Worm (Caenorhabditis elegans) whole organism, L1 larva: ENCODE data around the gene plpr-1.

Source experiments
- aly-2 ChIP-seq: fragments of 150-350 bp; optimal IDR thresholded peaks from 2 replicates; lab custom pipeline; 2014; ENCODE audit warnings: missing biosample characterization, missing genetic modification characterization
- ama-1 ChIP-seq: fragments of 150-350 bp; optimal IDR thresholded peaks from 2 replicates; lab custom pipeline; 2014
- ceh-82 ChIP-seq, 3 experiments: fragments of 150-350 bp in 1 of 3; sonication (generic microtip) in 2 of 3; optimal IDR thresholded peaks; 2 replicates each; lab custom pipeline; 2014 to 2017; ENCODE audit warnings: missing biosample characterization in 3 of 3, missing genetic modification characterization in 3 of 3
- fkh-10 ChIP-seq: sonication (generic microtip); optimal IDR thresholded peaks from 2 replicates; lab custom pipeline; 2017; ENCODE audit warnings: missing biosample characterization, missing genetic modification reagents, missing genetic modification characterization
- fkh-8 ChIP-seq: sonication (generic microtip); optimal IDR thresholded peaks from 2 replicates; lab custom pipeline; 2016; ENCODE audit warnings: mild to moderate bottlenecking, missing genetic modification characterization, missing compliant biosample characterization
- fos-1 ChIP-seq: fragments of 150-350 bp; optimal IDR thresholded peaks from 2 replicates; lab custom pipeline; 2014; ENCODE audit warnings: missing biosample characterization, missing genetic modification characterization
- lin-15B ChIP-seq: fragments of 150-350 bp; sonication (generic microtip); optimal IDR thresholded peaks from 3 replicates; lab custom pipeline; 2014; ENCODE audit warnings: missing biosample characterization, missing genetic modification characterization
- lin-35 ChIP-seq, 2 experiments: fragments of 150-350 bp; optimal IDR thresholded peaks; 2 replicates each; lab custom pipeline; 2014; ENCODE audit warnings: missing biosample characterization in 2 of 2, missing genetic modification characterization in 2 of 2, missing genetic modification reagents in 2 of 2
- lin-39 ChIP-seq: fragments of 150-350 bp; optimal IDR thresholded peaks from 2 replicates; lab custom pipeline; 2014; ENCODE audit warnings: missing biosample characterization, missing genetic modification reagents, missing genetic modification characterization
- lsy-2 ChIP-seq, 2 experiments: fragments of 150-350 bp; optimal IDR thresholded peaks; 2 replicates each; lab custom pipeline; 2014; ENCODE audit warnings: missing biosample characterization in 2 of 2, missing genetic modification characterization in 2 of 2
- nhr-28 ChIP-seq: fragments of 150-350 bp; optimal IDR thresholded peaks from 2 replicates; lab custom pipeline; 2014; ENCODE audit warnings: missing biosample characterization, missing genetic modification characterization
- pag-3 ChIP-seq: sonication (generic microtip); optimal IDR thresholded peaks from 2 replicates; lab custom pipeline; 2017; ENCODE audit warnings: missing genetic modification characterization, mild to moderate bottlenecking, missing compliant biosample characterization, antibody characterized with exemption, borderline replicate concordance; ENCODE audit not compliant: insufficient read depth
- skn-1 ChIP-seq: fragments of 150-350 bp; optimal IDR thresholded peaks from 2 replicates; lab custom pipeline; 2014; ENCODE audit warnings: missing biosample characterization, missing genetic modification characterization
- unc-62 ChIP-seq: fragments of 150-350 bp; optimal IDR thresholded peaks from 2 replicates; lab custom pipeline; 2014; ENCODE audit warnings: missing biosample characterization, missing genetic modification reagents, missing genetic modification characterization

ce11 chrII:11177376-11177775, 44.7 kb upstream of the plpr-1 start, which contains the start of gene F37H8.6:
- TF ChIP-seq ceh-82 (tag; optimal IDR thresholded peaks at IDR 0.05; lab: Kevin White, UChicago) (no peak), lin-39 (no peak), aly-2 (tag; lab: Kevin White, UChicago) (no peak), lsy-2 (tag; optimal IDR thresholded peaks at IDR 0.05; lab: Kevin White, UChicago) (no peak), lin-15B (tag; lab: Kevin White, UChicago) (no peak), skn-1 (no peak), unc-62 (GFP tag; lab: Kevin White, UChicago) (no peak), lin-35 (GFP tag; optimal IDR thresholded peaks at IDR 0.05; lab: Kevin White, UChicago) (no peak), fos-1 (tag; lab: Kevin White, UChicago) (no peak), fkh-10 (no peak), fkh-8 (tag; lab: Kevin White, UChicago) (no peak), ama-1 (lab: Kevin White, UChicago) (no peak), pag-3 (no peak), nhr-28 (no peak)
